Fruit fly (Drosophila melanogaster) whole organism, embryonic: ENCODE results near the gene CG5973.

Source experiments
- Abd-B ChIP-seq: fragments of 200-800 bp; sonication (Bioruptor generic); optimal IDR thresholded peaks from 2 replicates; lab custom pipeline; 2018; ENCODE audit warnings: missing biosample characterization, mild to moderate bottlenecking, missing genetic modification characterization, moderate library complexity
- Ada2b ChIP-seq: fragments of 200-800 bp; sonication (Bioruptor generic); IDR thresholded peaks from 2 replicates; pipeline ENCODE4 v1.3.6; 2022; ENCODE audit warnings: missing biosample characterization, missing genetic modification characterization
- CG11247 ChIP-seq: fragments of 200-800 bp; sonication (Bioruptor generic); IDR thresholded peaks from 2 replicates; pipeline ENCODE4 v1.3.6; 2022; ENCODE audit warnings: missing biosample characterization, missing genetic modification characterization
- CG11696 ChIP-seq: fragments of 200-800 bp; sonication (Bioruptor generic); IDR thresholded peaks from 2 replicates; pipeline ENCODE4 v1.3.6; 2022; ENCODE audit warnings: missing biosample characterization, missing genetic modification characterization
- CG12071 ChIP-seq: fragments of 200-800 bp; sonication (Bioruptor generic); optimal IDR thresholded peaks from 3 replicates; lab custom pipeline; 2018; ENCODE audit warnings: missing biosample characterization, mild to moderate bottlenecking, missing genetic modification characterization
- CG1233 ChIP-seq: fragments of 200-800 bp; sonication (Bioruptor generic); optimal IDR thresholded peaks from 4 replicates; lab custom pipeline; 2018; ENCODE audit warnings: missing biosample characterization, mild to moderate bottlenecking, missing genetic modification characterization
- CG14014 ChIP-seq: fragments of 200-800 bp; sonication (Bioruptor generic); IDR thresholded peaks from 2 replicates; pipeline ENCODE4 v1.3.6; 2022; ENCODE audit warnings: missing biosample characterization, missing genetic modification characterization
- CG33213 ChIP-seq: fragments of 200-800 bp; sonication (Bioruptor generic); optimal IDR thresholded peaks from 3 replicates; lab custom pipeline; 2016; ENCODE audit warnings: missing biosample characterization, missing genetic modification characterization
- CG3847 ChIP-seq: fragments of 200-800 bp; sonication (Bioruptor generic); IDR thresholded peaks from 2 replicates; pipeline ENCODE4 v1.3.6; 2022; ENCODE audit warnings: missing biosample characterization, missing genetic modification characterization
- CG42726 ChIP-seq: fragments of 200-800 bp; sonication (Bioruptor generic); IDR thresholded peaks from 2 replicates; pipeline ENCODE4 v1.3.6; 2022; ENCODE audit warnings: missing biosample characterization, missing genetic modification characterization; ENCODE audit not compliant: partially characterized antibody
- CG4328 ChIP-seq: fragments of 200-800 bp; sonication (Bioruptor generic); optimal IDR thresholded peaks from 3 replicates; lab custom pipeline; 2017; ENCODE audit warnings: missing biosample characterization, missing genetic modification reagents, missing genetic modification characterization
- CG4617 ChIP-seq: fragments of 200-800 bp; sonication (Bioruptor generic); optimal IDR thresholded peaks from 3 replicates; lab custom pipeline; 2016; ENCODE audit warnings: missing biosample characterization, missing genetic modification characterization, borderline replicate concordance
- CG8089 ChIP-seq: fragments of 200-800 bp; sonication (Bioruptor generic); optimal IDR thresholded peaks from 3 replicates; lab custom pipeline; 2016; ENCODE audit warnings: missing biosample characterization, missing genetic modification characterization
- CG8944 ChIP-seq: fragments of 200-800 bp; sonication (Bioruptor generic); optimal IDR thresholded peaks from 3 replicates; lab custom pipeline; 2016; ENCODE audit warnings: missing biosample characterization, missing genetic modification characterization
- CHES-1-like ChIP-seq: fragments of 200-800 bp; sonication (Bioruptor generic); optimal IDR thresholded peaks from 2 replicates; lab custom pipeline; 2016; ENCODE audit warnings: missing biosample characterization, missing genetic modification characterization
- CTCF ChIP-seq: fragments of 200-800 bp; sonication (Bioruptor generic); optimal IDR thresholded peaks from 2 replicates; lab custom pipeline; 2017; ENCODE audit warnings: missing biosample characterization, mild to moderate bottlenecking, missing genetic modification characterization, moderate library complexity
- CoRest ChIP-seq: fragments of 200-800 bp; sonication (Bioruptor generic); optimal IDR thresholded peaks from 3 replicates; lab custom pipeline; 2018; ENCODE audit warnings: missing biosample characterization, mild to moderate bottlenecking, missing genetic modification characterization, moderate library complexity
- D19A ChIP-seq: fragments of 200-800 bp; optimal IDR thresholded peaks from 3 replicates; lab custom pipeline; 2019; ENCODE audit warnings: missing biosample characterization, mild to moderate bottlenecking, missing genetic modification characterization, moderate library complexity
- Dek ChIP-seq: fragments of 200-800 bp; sonication (Bioruptor generic); optimal IDR thresholded peaks from 3 replicates; lab custom pipeline; 2019; ENCODE audit warnings: missing biosample characterization, mild to moderate bottlenecking, missing genetic modification characterization, moderate library complexity
- E2f1 ChIP-seq: fragments of 200-800 bp; sonication (Bioruptor generic); IDR thresholded peaks from 2 replicates; pipeline ENCODE4 v1.3.6; 2022; ENCODE audit warnings: missing biosample characterization, missing genetic modification characterization
- ERR ChIP-seq: fragments of 200-800 bp; sonication (Bioruptor generic); optimal IDR thresholded peaks from 2 replicates; lab custom pipeline; 2016; ENCODE audit warnings: missing biosample characterization, missing genetic modification characterization
- Hmx ChIP-seq: fragments of 200-800 bp; sonication (Bioruptor generic); optimal IDR thresholded peaks from 2 replicates; lab custom pipeline; 2016; ENCODE audit warnings: missing biosample characterization, missing genetic modification characterization
- Lpt ChIP-seq: fragments of >200 bp; optimal IDR thresholded peaks from 2 replicates; lab custom pipeline; 2018; ENCODE audit warnings: missing biosample characterization, missing genetic modification characterization
- MTF-1 ChIP-seq: fragments of 200-800 bp; sonication (Bioruptor generic); optimal IDR thresholded peaks from 2 replicates; lab custom pipeline; 2018; ENCODE audit warnings: missing biosample characterization, mild to moderate bottlenecking, missing genetic modification characterization, borderline replicate concordance
- Med ChIP-seq: fragments of 200-800 bp; sonication (Bioruptor generic); peaks from one replicate; lab custom pipeline; 2016; ENCODE audit warnings: missing biosample characterization, missing genetic modification characterization, mild to moderate bottlenecking, inconsistent platforms, moderate library complexity
- Nf-YB ChIP-seq: fragments of 200-800 bp; sonication (Bioruptor generic); optimal IDR thresholded peaks from 3 replicates; lab custom pipeline; 2019; ENCODE audit warnings: missing biosample characterization, mild to moderate bottlenecking, missing genetic modification characterization, moderate library complexity
- PHDP ChIP-seq: fragments of 200-800 bp; sonication (Bioruptor generic); optimal IDR thresholded peaks from 3 replicates; lab custom pipeline; 2018; ENCODE audit warnings: missing biosample characterization, mild to moderate bottlenecking, missing genetic modification characterization, moderate library complexity
- Ptx1 ChIP-seq: fragments of 200-800 bp; sonication (Bioruptor generic); IDR thresholded peaks from 2 replicates; pipeline ENCODE4 v1.3.6; 2022; ENCODE audit warnings: missing biosample characterization, missing genetic modification characterization
- ac ChIP-seq: fragments of 200-800 bp; sonication (Bioruptor generic); optimal IDR thresholded peaks from 3 replicates; lab custom pipeline; 2017; ENCODE audit warnings: missing biosample characterization, mild to moderate bottlenecking, missing genetic modification characterization
- amos ChIP-seq: fragments of 200-800 bp; sonication (Bioruptor generic); IDR thresholded peaks from 2 replicates; pipeline ENCODE4 v1.3.6; 2022; ENCODE audit warnings: missing biosample characterization, missing genetic modification characterization; ENCODE audit not compliant: partially characterized antibody
- bbx ChIP-seq: fragments of 200-800 bp; sonication (Bioruptor generic); IDR thresholded peaks from 2 replicates; pipeline ENCODE4 v1.3.6; 2022; ENCODE audit warnings: missing biosample characterization, missing genetic modification characterization; ENCODE audit not compliant: partially characterized antibody
- bigmax ChIP-seq: fragments of 200-800 bp; sonication (Bioruptor generic); optimal IDR thresholded peaks from 2 replicates; lab custom pipeline; 2018; ENCODE audit warnings: missing biosample characterization, mild to moderate bottlenecking, missing genetic modification characterization
- ci ChIP-seq: fragments of 200-800 bp; sonication (Bioruptor generic); IDR thresholded peaks from 3 replicates; pipeline ENCODE4 v1.3.6; 2022; ENCODE audit warnings: missing biosample characterization, missing genetic modification characterization
- crc ChIP-seq: fragments of 200-800 bp; sonication (Bioruptor generic); optimal IDR thresholded peaks from 2 replicates; lab custom pipeline; 2016; ENCODE audit warnings: missing biosample characterization, missing genetic modification characterization
- crol ChIP-seq: fragments of 200-800 bp; sonication (Bioruptor generic); IDR thresholded peaks from 2 replicates; pipeline ENCODE4 v1.3.6; 2022; ENCODE audit warnings: missing biosample characterization, missing genetic modification characterization
- grau ChIP-seq: fragments of 200-800 bp; optimal IDR thresholded peaks from 3 replicates; lab custom pipeline; 2019; ENCODE audit warnings: missing biosample characterization, mild to moderate bottlenecking, missing genetic modification characterization, moderate library complexity
- gro ChIP-seq: fragments of 200-800 bp; sonication (Bioruptor generic); optimal IDR thresholded peaks from 2 replicates; lab custom pipeline; 2016; ENCODE audit warnings: missing biosample characterization, missing genetic modification characterization
- gsb ChIP-seq: fragments of 200-800 bp; sonication (Bioruptor generic); IDR thresholded peaks from 2 replicates; pipeline ENCODE4 v1.3.6; 2022; ENCODE audit warnings: missing biosample characterization, missing genetic modification characterization
- hb ChIP-seq: fragments of 200-800 bp; sonication (Bioruptor generic); IDR thresholded peaks from 3 replicates; pipeline ENCODE4 v1.3.6; 2022; ENCODE audit warnings: missing biosample characterization, missing genetic modification characterization; ENCODE audit not compliant: partially characterized antibody
- ind ChIP-seq: fragments of 200-800 bp; sonication (Bioruptor generic); optimal IDR thresholded peaks from 3 replicates; lab custom pipeline; 2016; ENCODE audit warnings: missing biosample characterization, missing genetic modification characterization
- insv ChIP-seq, 2 experiments: fragments of 200-800 bp; sonication (Bioruptor generic); optimal IDR thresholded peaks; 3 replicates each; lab custom pipeline; 2016 to 2018; ENCODE audit warnings: missing biosample characterization in 2 of 2, missing genetic modification characterization in 2 of 2
- ken ChIP-seq: fragments of 200-800 bp; sonication (Bioruptor generic); IDR thresholded peaks from 3 replicates; pipeline ENCODE4 v1.3.6; 2022; ENCODE audit warnings: missing biosample characterization, missing genetic modification characterization
- lilli ChIP-seq: fragments of 200-800 bp; sonication (Bioruptor generic); optimal IDR thresholded peaks from 3 replicates; lab custom pipeline; 2016; ENCODE audit warnings: missing biosample characterization, missing genetic modification characterization
- lola ChIP-seq, 3 experiments: fragments of >200 bp in 2 of 3; fragments of 200-800 bp in 1 of 3; sonication (Bioruptor generic) in 1 of 3; optimal IDR thresholded peaks; 2 replicates each; lab custom pipeline; 2017 to 2019; ENCODE audit warnings: missing biosample characterization in 3 of 3, missing genetic modification characterization in 3 of 3, mild to moderate bottlenecking in 1 of 3, moderate library complexity in 1 of 3
- mld ChIP-seq: fragments of 200-800 bp; sonication (Bioruptor generic); IDR thresholded peaks from 3 replicates; pipeline ENCODE4 v1.3.6; 2022; ENCODE audit warnings: missing biosample characterization, missing genetic modification characterization; ENCODE audit not compliant: partially characterized antibody
- nerfin-1 ChIP-seq: fragments of 200-800 bp; sonication (Bioruptor generic); optimal IDR thresholded peaks from 3 replicates; lab custom pipeline; 2019; ENCODE audit warnings: missing biosample characterization, mild to moderate bottlenecking, missing genetic modification characterization, moderate library complexity
- rib ChIP-seq: fragments of 200-800 bp; sonication (Bioruptor generic); IDR thresholded peaks from 2 replicates; pipeline ENCODE4 v1.3.6; 2022; ENCODE audit warnings: missing biosample characterization, missing genetic modification characterization
- unc-4 ChIP-seq: fragments of 200-800 bp; sonication (Bioruptor generic); IDR thresholded peaks from 2 replicates; pipeline ENCODE4 v1.3.6; 2022; ENCODE audit warnings: missing biosample characterization, missing genetic modification characterization; ENCODE audit not compliant: partially characterized antibody
- wdn ChIP-seq: fragments of 200-800 bp; sonication (Bioruptor generic); IDR thresholded peaks from 2 replicates; pipeline ENCODE4 v1.3.6; 2022; ENCODE audit warnings: missing biosample characterization, missing genetic modification characterization
- z ChIP-seq: fragments of 200-800 bp; sonication (Bioruptor generic); IDR thresholded peaks from 3 replicates; pipeline ENCODE4 v1.3.6; 2022; ENCODE audit warnings: missing biosample characterization, missing genetic modification characterization

Gene CG5973

dm6 chr2L:7427067-7427785, 10.1 kb upstream of the CG5973 start (continued):
- TF ChIP-seq mld (GFP tag; lab: Robert Waterston, UW): 0 out of 3 replicates have a peak, but pooled peaks have one; percentile 39
- TF ChIP-seq Lpt (GFP tag; lab: Kevin White, UChicago): no peak
- no peak for TF ChIP-seq CHES-1-like (GFP tag; lab: Kevin White, UChicago)
- TF ChIP-seq crol (GFP tag; lab: Robert Waterston, UW): no peak
- TF ChIP-seq CG42726: no peak
- TF ChIP-seq Abd-B (GFP tag; lab: Kevin White, UChicago): no peak
- no peak for TF ChIP-seq CoRest (tag; lab: Kevin White, UChicago)
- TF ChIP-seq CG8944 (GFP tag; lab: Kevin White, UChicago): no peak
- no peak for TF ChIP-seq Nf-YB (GFP tag; lab: Kevin White, UChicago)
- no peak for TF ChIP-seq wdn
- TF ChIP-seq MTF-1 (GFP tag; lab: Kevin White, UChicago): no peak
- no peak for TF ChIP-seq rib (GFP tag; lab: Robert Waterston, UW)
- TF ChIP-seq ci: peak; percentile 48; the same call in 2 of the 3 replicates
- no peak for TF ChIP-seq CG33213 (GFP tag; lab: Kevin White, UChicago)
- TF ChIP-seq Hmx: no peak
- 0 out of 2 replicates have a peak, but pooled peaks have one; percentile 7 for TF ChIP-seq bbx (GFP tag; lab: Robert Waterston, UW)
- no peak for TF ChIP-seq amos (GFP tag; lab: Robert Waterston, UW)
- TF ChIP-seq Ada2b (GFP tag; lab: Robert Waterston, UW): no peak
- TF ChIP-seq ERR (GFP tag; lab: Kevin White, UChicago): peak; percentile 63
- no peak for TF ChIP-seq lola (GFP tag; optimal IDR thresholded peaks at IDR 0.05; lab: Kevin White, UChicago)
- no peak for TF ChIP-seq CG3847 (GFP tag; lab: Robert Waterston, UW)
- no peak for TF ChIP-seq CG11696 (GFP tag; lab: Robert Waterston, UW)
- TF ChIP-seq Ptx1 (GFP tag; lab: Robert Waterston, UW): no peak
- no peak for TF ChIP-seq insv (GFP tag; optimal IDR thresholded peaks at IDR 0.05; lab: Kevin White, UChicago)
- peak; percentile 21 for TF ChIP-seq CG4617
- TF ChIP-seq Med: peak; percentile 72
- TF ChIP-seq gsb (GFP tag; lab: Robert Waterston, UW): no peak
- TF ChIP-seq Dek (tag; lab: Kevin White, UChicago): no peak
- TF ChIP-seq ind (GFP tag; lab: Kevin White, UChicago): no peak
- TF ChIP-seq unc-4 (GFP tag; lab: Robert Waterston, UW): no peak
- TF ChIP-seq ken (GFP tag; lab: Robert Waterston, UW): no peak
- TF ChIP-seq CG11247 (GFP tag; lab: Robert Waterston, UW): no peak
- TF ChIP-seq nerfin-1 (tag; lab: Kevin White, UChicago): no peak
- no peak for TF ChIP-seq hb
- TF ChIP-seq grau (tag; lab: Kevin White, UChicago): no peak
- TF ChIP-seq gro (GFP tag; lab: Kevin White, UChicago): peak; percentile 8
- TF ChIP-seq PHDP (tag; lab: Kevin White, UChicago): peak; percentile 13
- TF ChIP-seq CG14014 (GFP tag; lab: Robert Waterston, UW): no peak
- TF ChIP-seq bigmax (GFP tag; lab: Kevin White, UChicago): peak; percentile 89
- no peak for TF ChIP-seq E2f1 (GFP tag; lab: Robert Waterston, UW)
- no peak for TF ChIP-seq D19A
- TF ChIP-seq lilli (GFP tag; lab: Kevin White, UChicago): no peak
- TF ChIP-seq CTCF (GFP tag; lab: Kevin White, UChicago): peak; percentile 83
- TF ChIP-seq CG8089 (GFP tag; lab: Kevin White, UChicago): no peak
- TF ChIP-seq CG4328 (GFP tag; lab: Kevin White, UChicago): peak; percentile 18
- TF ChIP-seq crc (GFP tag; lab: Kevin White, UChicago): no peak
- TF ChIP-seq z (GFP tag; lab: Robert Waterston, UW): no peak
- no peak for TF ChIP-seq ac (GFP tag; lab: Kevin White, UChicago)
- no peak for TF ChIP-seq CG1233
- TF ChIP-seq CG12071: peak; percentile 17
